Fruit fly (Drosophila melanogaster) whole organism, embryonic: ENCODE data around the gene Mlc2.

ENCODE experiments used
- Aef1 ChIP-seq: fragments of 200-800 bp; sonication (Bioruptor generic); IDR thresholded peaks from 3 replicates; pipeline ENCODE4 v1.3.6; 2022; ENCODE audit warnings: missing biosample characterization, missing genetic modification characterization
- CG12104 ChIP-seq: fragments of 200-800 bp; sonication (Bioruptor generic); optimal IDR thresholded peaks from 3 replicates; lab custom pipeline; 2016; ENCODE audit warnings: missing biosample characterization, missing genetic modification characterization
- CG12155 ChIP-seq: fragments of 200-800 bp; sonication (Bioruptor generic); optimal IDR thresholded peaks from 3 replicates; lab custom pipeline; 2016; ENCODE audit warnings: missing biosample characterization, missing genetic modification characterization
- CG12744 ChIP-seq: fragments of 200-800 bp; sonication (Bioruptor generic); optimal IDR thresholded peaks from 2 replicates; lab custom pipeline; 2016; ENCODE audit warnings: missing biosample characterization, missing genetic modification characterization
- CG13775 ChIP-seq: fragments of 200-800 bp; sonication (Bioruptor generic); optimal IDR thresholded peaks from 3 replicates; lab custom pipeline; 2017; ENCODE audit warnings: missing biosample characterization, mild to moderate bottlenecking, missing genetic modification characterization
- CG15479 ChIP-seq: fragments of 200-800 bp; sonication (Bioruptor generic); optimal IDR thresholded peaks from 3 replicates; lab custom pipeline; 2019; ENCODE audit warnings: missing biosample characterization, mild to moderate bottlenecking, missing genetic modification characterization, moderate library complexity
- CG2889 ChIP-seq: fragments of 200-800 bp; sonication (Bioruptor generic); IDR thresholded peaks from 3 replicates; pipeline ENCODE4 v1.3.6; 2022; ENCODE audit warnings: missing biosample characterization, missing genetic modification characterization
- CG4820 ChIP-seq: fragments of 200-800 bp; sonication (Bioruptor generic); optimal IDR thresholded peaks from 3 replicates; lab custom pipeline; 2016; ENCODE audit warnings: missing biosample characterization, missing genetic modification characterization
- CG7745 ChIP-seq: fragments of 200-800 bp; sonication (Bioruptor generic); optimal IDR thresholded peaks from 2 replicates; lab custom pipeline; 2018; ENCODE audit warnings: missing biosample characterization, mild to moderate bottlenecking, missing genetic modification characterization, moderate library complexity
- CG7987 ChIP-seq: fragments of 200-800 bp; sonication (Bioruptor generic); optimal IDR thresholded peaks from 2 replicates; lab custom pipeline; 2018; ENCODE audit warnings: missing biosample characterization, mild to moderate bottlenecking, missing genetic modification characterization, moderate library complexity
- CG8765 ChIP-seq: fragments of 200-800 bp; sonication (Bioruptor generic); IDR thresholded peaks from 2 replicates; pipeline ENCODE4 v1.3.6; 2022; ENCODE audit warnings: missing biosample characterization, missing genetic modification characterization
- Chrac-16 ChIP-seq: fragments of 200-800 bp; sonication (Bioruptor generic); optimal IDR thresholded peaks from 3 replicates; lab custom pipeline; 2016; ENCODE audit warnings: missing biosample characterization, missing genetic modification characterization
- CrebB ChIP-seq: fragments of 200-800 bp; sonication (Bioruptor generic); optimal IDR thresholded peaks from 3 replicates; lab custom pipeline; 2018; ENCODE audit warnings: missing biosample characterization, mild to moderate bottlenecking, missing genetic modification characterization
- D ChIP-seq, 2 experiments: fragments of 200-800 bp in 1 of 2; fragments of >200 bp in 1 of 2; sonication (Bioruptor generic) in 1 of 2; optimal IDR thresholded peaks; 2 replicates in 1 of 2; 3 replicates in 1 of 2; lab custom pipeline; 2017; ENCODE audit warnings: mild to moderate bottlenecking in 1 of 2, missing biosample characterization in 1 of 2, missing genetic modification characterization in 1 of 2, missing genetic modification reagents in 1 of 2
- Dip2 ChIP-seq: fragments of 200-800 bp; sonication (Bioruptor generic); IDR thresholded peaks from 2 replicates; pipeline ENCODE4 v1.3.6; 2022; ENCODE audit warnings: missing biosample characterization, missing genetic modification characterization
- Doc2 ChIP-seq: fragments of 200-800 bp; sonication (Bioruptor generic); IDR thresholded peaks from 2 replicates; pipeline ENCODE4 v1.3.6; 2022; ENCODE audit warnings: missing biosample characterization, missing genetic modification characterization
- Doc3 ChIP-seq: fragments of 200-800 bp; sonication (Bioruptor generic); IDR thresholded peaks from 3 replicates; pipeline ENCODE4 v1.3.6; 2022; ENCODE audit warnings: missing biosample characterization, missing genetic modification characterization; ENCODE audit not compliant: partially characterized antibody
- HLH3B ChIP-seq: fragments of 200-800 bp; sonication (Bioruptor generic); IDR thresholded peaks from 2 replicates; pipeline ENCODE4 v1.3.6; 2022; ENCODE audit warnings: missing biosample characterization, missing genetic modification characterization
- HLHmδ ChIP-seq: fragments of 200-800 bp; sonication (Bioruptor generic); optimal IDR thresholded peaks from 2 replicates; lab custom pipeline; 2018; ENCODE audit warnings: missing biosample characterization, mild to moderate bottlenecking, missing genetic modification characterization, moderate library complexity
- Hr3 ChIP-seq: fragments of 200-800 bp; sonication (Bioruptor generic); optimal IDR thresholded peaks from 3 replicates; lab custom pipeline; 2016; ENCODE audit warnings: missing biosample characterization, missing genetic modification characterization
- Med ChIP-seq: fragments of 200-800 bp; sonication (Bioruptor generic); peaks from one replicate; lab custom pipeline; 2016; ENCODE audit warnings: missing biosample characterization, missing genetic modification characterization, mild to moderate bottlenecking, inconsistent platforms, moderate library complexity
- Myb ChIP-seq: fragments of 200-800 bp; sonication (Bioruptor generic); optimal IDR thresholded peaks from 2 replicates; lab custom pipeline; 2016; ENCODE audit warnings: missing biosample characterization, missing genetic modification characterization
- NFAT ChIP-seq: fragments of 200-800 bp; sonication (Bioruptor generic); IDR thresholded peaks from 2 replicates; pipeline ENCODE4 v1.3.6; 2022; ENCODE audit warnings: missing biosample characterization, missing genetic modification characterization
- Oaz ChIP-seq: fragments of 200-800 bp; sonication (Bioruptor generic); IDR thresholded peaks from 2 replicates; pipeline ENCODE4 v1.3.6; 2022; ENCODE audit warnings: missing biosample characterization, missing genetic modification characterization
- Sox102F ChIP-seq: fragments of 200-800 bp; sonication (Bioruptor generic); optimal IDR thresholded peaks from 2 replicates; lab custom pipeline; 2018; ENCODE audit warnings: missing biosample characterization, mild to moderate bottlenecking, missing genetic modification characterization, moderate library complexity
- ash1 ChIP-seq: fragments of 200-800 bp; sonication (Bioruptor generic); optimal IDR thresholded peaks from 2 replicates; lab custom pipeline; 2018; ENCODE audit warnings: missing biosample characterization, mild to moderate bottlenecking, missing genetic modification characterization
- bab2 ChIP-seq: fragments of 200-800 bp; sonication (Bioruptor generic); optimal IDR thresholded peaks from 2 replicates; lab custom pipeline; 2016; ENCODE audit warnings: missing biosample characterization, missing genetic modification characterization
- br ChIP-seq: fragments of >200 bp; optimal IDR thresholded peaks from 2 replicates; lab custom pipeline; 2017
- crol ChIP-seq: fragments of 200-800 bp; sonication (Bioruptor generic); IDR thresholded peaks from 2 replicates; pipeline ENCODE4 v1.3.6; 2022; ENCODE audit warnings: missing biosample characterization, missing genetic modification characterization
- dan ChIP-seq: fragments of 200-800 bp; sonication (Bioruptor generic); IDR thresholded peaks from 2 replicates; pipeline ENCODE4 v1.3.6; 2022; ENCODE audit warnings: missing biosample characterization, missing genetic modification characterization
- en ChIP-seq: fragments of 200-800 bp; sonication (Bioruptor generic); optimal IDR thresholded peaks from 2 replicates; lab custom pipeline; 2016; ENCODE audit warnings: missing biosample characterization, missing genetic modification characterization
- exex ChIP-seq: fragments of 200-800 bp; sonication (Bioruptor generic); optimal IDR thresholded peaks from 4 replicates; lab custom pipeline; 2018; ENCODE audit warnings: missing biosample characterization, mild to moderate bottlenecking, missing genetic modification characterization, moderate library complexity
- fd102C ChIP-seq: fragments of 200-800 bp; sonication (Bioruptor generic); optimal IDR thresholded peaks from 2 replicates; lab custom pipeline; 2018; ENCODE audit warnings: missing biosample characterization, mild to moderate bottlenecking, missing genetic modification characterization, moderate library complexity
- fd64A ChIP-seq: fragments of 200-800 bp; sonication (Bioruptor generic); optimal IDR thresholded peaks from 3 replicates; lab custom pipeline; 2018; ENCODE audit warnings: missing biosample characterization, mild to moderate bottlenecking, missing genetic modification characterization
- fru ChIP-seq: fragments of >200 bp; optimal IDR thresholded peaks from 2 replicates; lab custom pipeline; 2017
- gcm2 ChIP-seq: fragments of 200-800 bp; sonication (Bioruptor generic); optimal IDR thresholded peaks from 2 replicates; lab custom pipeline; 2016; ENCODE audit warnings: missing biosample characterization, missing genetic modification characterization
- hb ChIP-seq: fragments of 200-800 bp; sonication (Bioruptor generic); IDR thresholded peaks from 3 replicates; pipeline ENCODE4 v1.3.6; 2022; ENCODE audit warnings: missing biosample characterization, missing genetic modification characterization; ENCODE audit not compliant: partially characterized antibody
- jumu ChIP-seq: fragments of 200-800 bp; sonication (Bioruptor generic); optimal IDR thresholded peaks from 3 replicates; lab custom pipeline; 2016; ENCODE audit warnings: missing biosample characterization, missing genetic modification characterization
- lab ChIP-seq: fragments of 200-800 bp; sonication (Bioruptor generic); optimal IDR thresholded peaks from 3 replicates; lab custom pipeline; 2017; ENCODE audit warnings: missing biosample characterization, missing genetic modification characterization, mild to moderate bottlenecking, moderate library complexity, missing genetic modification reagents
- luna ChIP-seq: fragments of 200-800 bp; sonication (Bioruptor generic); optimal IDR thresholded peaks from 2 replicates; lab custom pipeline; 2016; ENCODE audit warnings: missing biosample characterization, missing genetic modification characterization
- nom ChIP-seq: fragments of 200-800 bp; sonication (Bioruptor generic); optimal IDR thresholded peaks from 2 replicates; lab custom pipeline; 2017; ENCODE audit warnings: missing biosample characterization, missing genetic modification characterization, mild to moderate bottlenecking, moderate library complexity, missing genetic modification reagents
- repo ChIP-seq: fragments of 200-800 bp; sonication (Bioruptor generic); optimal IDR thresholded peaks from 2 replicates; lab custom pipeline; 2016; ENCODE audit warnings: missing biosample characterization, missing genetic modification characterization
- sd ChIP-seq: fragments of 200-800 bp; sonication (Bioruptor generic); optimal IDR thresholded peaks from 3 replicates; lab custom pipeline; 2018; ENCODE audit warnings: missing biosample characterization, mild to moderate bottlenecking, missing genetic modification characterization, moderate library complexity
- sisA ChIP-seq: fragments of 200-800 bp; sonication (Bioruptor generic); IDR thresholded peaks from 2 replicates; pipeline ENCODE4 v1.3.6; 2022; ENCODE audit warnings: missing biosample characterization, missing genetic modification characterization
- slou ChIP-seq: fragments of 200-800 bp; sonication (Bioruptor generic); optimal IDR thresholded peaks from 3 replicates; lab custom pipeline; 2016; ENCODE audit warnings: missing biosample characterization, missing genetic modification characterization
- toy ChIP-seq: fragments of 200-800 bp; sonication (Bioruptor generic); IDR thresholded peaks from 2 replicates; pipeline ENCODE4 v1.3.6; 2022; ENCODE audit warnings: missing biosample characterization, missing genetic modification characterization
- ttk ChIP-seq: fragments of 200-800 bp; sonication (Bioruptor generic); IDR thresholded peaks from 2 replicates; pipeline ENCODE4 v2.1.2; 2022; ENCODE audit warnings: missing biosample characterization, missing genetic modification characterization
- wdn ChIP-seq: fragments of 200-800 bp; sonication (Bioruptor generic); IDR thresholded peaks from 2 replicates; pipeline ENCODE4 v1.3.6; 2022; ENCODE audit warnings: missing biosample characterization, missing genetic modification characterization
- zfh1 ChIP-seq: fragments of 200-800 bp; sonication (Bioruptor generic); IDR thresholded peaks from 3 replicates; pipeline ENCODE4 v1.3.6; 2022; ENCODE audit warnings: missing biosample characterization, missing genetic modification characterization
- zfh2 ChIP-seq: fragments of 200-800 bp; sonication (Bioruptor generic); optimal IDR thresholded peaks from 2 replicates; lab custom pipeline; 2016; ENCODE audit warnings: missing biosample characterization, missing genetic modification characterization

Mlc2 gene

dm6 chr3R:30170671-30171667 lies 3.4 kb downstream of the Mlc2 start, which contains the start of gene Rsod (continued):
- TF ChIP-seq Doc3 (GFP tag; lab: Robert Waterston, UW) (no peak), dan (no peak), Doc2 (no peak), Dip2 (GFP tag; lab: Robert Waterston, UW) (no peak), Myb (GFP tag; lab: Kevin White, UChicago) (no peak), ash1 (GFP tag; lab: Kevin White, UChicago) (no peak), lab (GFP tag; lab: Kevin White, UChicago) (peak; percentile 54), ttk (GFP tag; lab: Robert Waterston, UW) (peak; percentile 83), CG12744 (GFP tag; lab: Kevin White, UChicago) (no peak), toy (GFP tag; lab: Robert Waterston, UW) (peak; percentile 60), br (lab: Kevin White, UChicago) (no peak), CG12155 (GFP tag; lab: Kevin White, UChicago) (no peak), luna (GFP tag; lab: Kevin White, UChicago) (no peak), Med (GFP tag; lab: Kevin White, UChicago) (peak; percentile 68), CG15479 (GFP tag; lab: Kevin White, UChicago) (no peak), CG2889 (GFP tag; lab: Robert Waterston, UW) (no peak), CG7745 (no peak), jumu (GFP tag; lab: Kevin White, UChicago) (no peak), NFAT (GFP tag; lab: Robert Waterston, UW) (peak; percentile 66), CrebB (tag; lab: Kevin White, UChicago) (no peak), gcm2 (no peak), Hr3 (GFP tag; lab: Kevin White, UChicago) (peak; percentile 10), repo (no peak), exex (tag; lab: Kevin White, UChicago) (no peak), CG8765 (GFP tag; lab: Robert Waterston, UW) (no peak), hb (GFP tag; lab: Robert Waterston, UW) (no peak), CG12104 (GFP tag; lab: Kevin White, UChicago) (peak; percentile 28), Aef1 (GFP tag; lab: Robert Waterston, UW) (peak; percentile 48; the same call in 2 of the 3 replicates), CG13775 (peak; percentile 26), fru (no peak), CG7987 (GFP tag; lab: Kevin White, UChicago) (no peak), crol (GFP tag; lab: Robert Waterston, UW) (no peak), HLH3B (peak; percentile 80), Sox102F (peak; percentile 72), fd64A (GFP tag; lab: Kevin White, UChicago) (peak; percentile 36), bab2 (GFP tag; lab: Kevin White, UChicago) (no peak), wdn (0 out of 2 replicates have a peak, but pooled peaks have one; percentile 33), Oaz (peak; percentile 37), CG4820 (peak; percentile 11), en (no peak), Chrac-16 (GFP tag; lab: Kevin White, UChicago) (peak; percentile 36), slou (GFP tag; lab: Kevin White, UChicago) (no peak), nom (no peak), zfh2 (GFP tag; lab: Kevin White, UChicago) (no peak), sisA (GFP tag; lab: Robert Waterston, UW) (peak; percentile 74), HLHmδ (GFP tag; lab: Kevin White, UChicago) (no peak), sd (tag; lab: Kevin White, UChicago) (no peak), fd102C (GFP tag; lab: Kevin White, UChicago) (no peak), D (optimal IDR thresholded peaks at IDR 0.05; lab: Kevin White, UChicago) (no peak), D (GFP tag; optimal IDR thresholded peaks at IDR 0.05; lab: Kevin White, UChicago) (peak; percentile 48), zfh1 (GFP tag; lab: Robert Waterston, UW) (peak; percentile 83)
